Worm (Caenorhabditis elegans): ENCODE results near the gene rpb-6.

The rpb-6 gene

ce11 chrII:10578843-10579430, at the start of gene rpb-6:
TSS of gene rpb-6 (plus strand) at chrII:10579380.
- TF ChIP-seq dpl-1 (GFP tag; optimal IDR thresholded peaks at IDR 0.05) (peak; percentile 9), F55B11.4 (tag; optimal IDR thresholded peaks at IDR 0.05; ENCODE audit: borderline replicate concordance, insufficient read depth) (no peak), madf-10 (tag; optimal IDR thresholded peaks at IDR 0.05) (no peak), F33H1.4 (GFP tag; IDR thresholded peaks at IDR 0.05) (peak; percentile 56), lsl-1 (GFP tag; optimal IDR thresholded peaks at IDR 0.05) (peak; percentile 66), efl-1 (GFP tag; optimal IDR thresholded peaks at IDR 0.05) (peak; percentile 40), ets-4 (GFP tag; optimal IDR thresholded peaks at IDR 0.05) (no peak), ztf-18 (tag; optimal IDR thresholded peaks at IDR 0.05) (no peak), madf-6 (GFP tag; IDR thresholded peaks at IDR 0.05) (peak; percentile 49; the same call in 1 of the 2 replicates), lin-26 (GFP tag; IDR thresholded peaks at IDR 0.05) (no peak), attf-3 (GFP tag; conservative IDR thresholded peaks at IDR 0.05) (peak; percentile 92), zfh-2 (GFP tag; conservative IDR thresholded peaks at IDR 0.05) (no peak), lin-54 (GFP tag; optimal IDR thresholded peaks at IDR 0.05) (peak; percentile 67)

- TF ChIP-seq zfh-2 (GFP tag; conservative IDR thresholded peaks at IDR 0.05), result peak; percentile 58; the same call in 1 of the 2 replicates
- no peak for TF ChIP-seq egl-44 (GFP tag; IDR thresholded peaks at IDR 0.05)
- TF ChIP-seq cebp-2 (GFP tag; IDR thresholded peaks at IDR 0.05), result 0 out of 2 replicates have a peak, but pooled peaks have one; percentile 51
These were observed 48.3 kb upstream of the rpb-6 start for ce11 chrII:10530907-10531306.

- TF ChIP-seq zfh-2 (GFP tag; conservative IDR thresholded peaks at IDR 0.05) (peak; percentile 71), rpc-1 (optimal IDR thresholded peaks at IDR 0.05) (no peak), rpc-1 (tag; optimal IDR thresholded peaks at IDR 0.05) (no peak), egrh-3 (GFP tag; IDR thresholded peaks at IDR 0.05) (peak; percentile 52; the same call in 1 of the 2 replicates), ZK185.1 (tag; optimal IDR thresholded peaks at IDR 0.05; ENCODE audit: poor library complexity, severe bottlenecking) (no peak), chd-7 (tag; optimal IDR thresholded peaks at IDR 0.05) (peak; percentile 11)
These were observed 47.6 kb upstream of the rpb-6 start for ce11 chrII:10531604-10532003.

ce11 chrII:10533985-10534384, 45.2 kb upstream of the rpb-6 start:
- TF ChIP-seq F22D6.2 (tag; optimal IDR thresholded peaks at IDR 0.05), result no peak
- TF ChIP-seq ztf-6 (GFP tag; IDR thresholded peaks at IDR 0.05), result no peak
- no peak for TF ChIP-seq D2030.7 (GFP tag; IDR thresholded peaks at IDR 0.05)
- TF ChIP-seq rcor-1 (GFP tag; IDR thresholded peaks at IDR 0.05), result no peak
- no peak for TF ChIP-seq lsl-1 (GFP tag; optimal IDR thresholded peaks at IDR 0.05)
- TF ChIP-seq lin-26 (GFP tag; IDR thresholded peaks at IDR 0.05), result 0 out of 2 replicates have a peak, but pooled peaks have one; percentile 10
- TF ChIP-seq akir-1 (GFP tag; optimal IDR thresholded peaks at IDR 0.05), result no peak

ce11 chrII:10537571-10537970, 41.6 kb upstream of the rpb-6 start, which contains the start of gene R166.2:
TSS of gene R166.2 (minus strand) at chrII:10537671.
- TF ChIP-seq madf-6 (GFP tag; IDR thresholded peaks at IDR 0.05) (no peak), hmg-1.2 (GFP tag; IDR thresholded peaks at IDR 0.05) (no peak), B0035.1 (tag; optimal IDR thresholded peaks at IDR 0.05) (no peak), dpl-1 (GFP tag; optimal IDR thresholded peaks at IDR 0.05) (no peak), ekl-4 (GFP tag; IDR thresholded peaks at IDR 0.05) (no peak), F23B12.7 (tag; optimal IDR thresholded peaks at IDR 0.05; ENCODE audit: insufficient read depth) (no peak), nfya-1 (tag; optimal IDR thresholded peaks at IDR 0.05; ENCODE audit: borderline replicate concordance, insufficient read depth) (no peak), Y79H2A.3 (GFP tag; conservative IDR thresholded peaks at IDR 0.05) (no peak), attf-5 (GFP tag; optimal IDR thresholded peaks at IDR 0.05) (no peak), pbrm-1 (GFP tag; IDR thresholded peaks at IDR 0.05) (no peak), rpc-1 (optimal IDR thresholded peaks at IDR 0.05) (no peak), rpc-1 (tag; optimal IDR thresholded peaks at IDR 0.05) (no peak), bed-2 (GFP tag; IDR thresholded peaks at IDR 0.05) (no peak), attf-6 (GFP tag; IDR thresholded peaks at IDR 0.05) (no peak), B0261.1 (tag; optimal IDR thresholded peaks at IDR 0.05) (no peak), somi-1 (GFP tag; optimal IDR thresholded peaks at IDR 0.05) (no peak), F49E8.2 (tag; optimal IDR thresholded peaks at IDR 0.05; ENCODE audit: insufficient read depth) (no peak), F39B2.1 (GFP tag; IDR thresholded peaks at IDR 0.05) (no peak), D2030.7 (GFP tag; IDR thresholded peaks at IDR 0.05) (no peak)

Data from whole organism, young adult.